Fruit fly (Drosophila melanogaster): ENCODE results near the gene CG45100.

- TF ChIP-seq CG11617 (GFP tag; optimal IDR thresholded peaks at IDR 0.05): peak; percentile 53
- TF ChIP-seq CG7101 (tag; optimal IDR thresholded peaks at IDR 0.05): peak; percentile 70
- TF ChIP-seq CG7045 (GFP tag; optimal IDR thresholded peaks at IDR 0.05): peak; percentile 46
- TF ChIP-seq tj (GFP tag; optimal IDR thresholded peaks at IDR 0.05): peak; percentile 8
- peak; percentile 31 for TF ChIP-seq pad (GFP tag; optimal IDR thresholded peaks at IDR 0.05)
- no peak for TF ChIP-seq Clk (GFP tag; optimal IDR thresholded peaks at IDR 0.05)
- TF ChIP-seq CG5204 (GFP tag; optimal IDR thresholded peaks at IDR 0.05): peak; percentile 44
- no peak for TF ChIP-seq kay (GFP tag; ENCODE audit: borderline replicate concordance)
- TF ChIP-seq Mnt (GFP tag; optimal IDR thresholded peaks at IDR 0.05): no peak
- TF ChIP-seq Crg-1 (GFP tag; optimal IDR thresholded peaks at IDR 0.05): no peak
- TF ChIP-seq ovo (GFP tag; optimal IDR thresholded peaks at IDR 0.05): no peak
- TF ChIP-seq bab1 (GFP tag; optimal IDR thresholded peaks at IDR 0.05): peak; percentile 27
- no peak for TF ChIP-seq cnc (optimal IDR thresholded peaks at IDR 0.05)
These were observed 10.9 kb upstream of the CG45100 start, which contains the start of gene CG31550 for dm6 chr3R:5485295-5485718.
